Worm (Caenorhabditis elegans): ENCODE data around the gene F35B12.9.

F35B12.9 gene

ce11 chrV:11570169-11570651, 30.8 kb upstream of the F35B12.9 start, which contains the start of the genes nhr-101 and pms-2:
TSS of gene nhr-101 (plus strand) at chrV:11570476.
TSS of gene pms-2 (minus strand) at chrV:11570601.
- TF ChIP-seq pqm-1 (tag; optimal IDR thresholded peaks at IDR 0.05) (peak; percentile 11), R02D3.7 (tag; optimal IDR thresholded peaks at IDR 0.05) (no peak), mdl-1 (tag; optimal IDR thresholded peaks at IDR 0.05) (no peak), skn-1 (tag; optimal IDR thresholded peaks at IDR 0.05) (no peak), lin-15B (tag; optimal IDR thresholded peaks at IDR 0.05) (no peak), elt-2 (tag; optimal IDR thresholded peaks at IDR 0.05) (peak; percentile 19), nhr-43 (tag; optimal IDR thresholded peaks at IDR 0.05; ENCODE audit: poor library complexity, severe bottlenecking) (no peak), nhr-237 (tag; optimal IDR thresholded peaks at IDR 0.05) (no peak)

- TF ChIP-seq nhr-67 (tag; optimal IDR thresholded peaks at IDR 0.05) (no peak), ama-1 (optimal IDR thresholded peaks at IDR 0.05) (no peak), aly-2 (tag; optimal IDR thresholded peaks at IDR 0.05) (no peak), pha-4 (tag; optimal IDR thresholded peaks at IDR 0.05) (peak; percentile 95), nhr-43 (tag; optimal IDR thresholded peaks at IDR 0.05; ENCODE audit: poor library complexity, severe bottlenecking) (peak; percentile 99), lsy-12 (tag; optimal IDR thresholded peaks at IDR 0.05) (peak; percentile 95), ceh-16 (tag; optimal IDR thresholded peaks at IDR 0.05) (no peak), mdl-1 (tag; optimal IDR thresholded peaks at IDR 0.05) (peak; percentile 76), elt-1 (tag; optimal IDR thresholded peaks at IDR 0.05) (peak; percentile 50), tbx-2 (tag; optimal IDR thresholded peaks at IDR 0.05) (peak; percentile 87), nhr-12 (tag; optimal IDR thresholded peaks at IDR 0.05) (no peak), fkh-2 (tag; optimal IDR thresholded peaks at IDR 0.05) (no peak), sea-2 (GFP tag; optimal IDR thresholded peaks at IDR 0.05) (no peak), egl-27 (tag; optimal IDR thresholded peaks at IDR 0.05) (peak; percentile 72), lin-39 (tag; optimal IDR thresholded peaks at IDR 0.05) (no peak), nhr-25 (tag; optimal IDR thresholded peaks at IDR 0.05) (peak; percentile 94), pqm-1 (tag; optimal IDR thresholded peaks at IDR 0.05) (peak; percentile 99), ceh-82 (tag; optimal IDR thresholded peaks at IDR 0.05) (no peak), zag-1 (tag; optimal IDR thresholded peaks at IDR 0.05) (no peak), nfya-1 (tag; optimal IDR thresholded peaks at IDR 0.05; ENCODE audit: insufficient read depth) (peak; percentile 65), nhr-11 (tag; optimal IDR thresholded peaks at IDR 0.05) (no peak), ZK546.5 (tag; optimal IDR thresholded peaks at IDR 0.05) (no peak), egl-5 (tag; optimal IDR thresholded peaks at IDR 0.05) (no peak), ztf-11 (tag; optimal IDR thresholded peaks at IDR 0.05) (no peak), snpc-4 (tag; optimal IDR thresholded peaks at IDR 0.05) (no peak), ztf-4 (tag; optimal IDR thresholded peaks at IDR 0.05) (peak; percentile 52), fkh-10 (GFP tag; optimal IDR thresholded peaks at IDR 0.05) (no peak), nhr-77 (tag; optimal IDR thresholded peaks at IDR 0.05) (peak; percentile 31), fos-1 (tag; optimal IDR thresholded peaks at IDR 0.05) (peak; percentile 60), mml-1 (tag; optimal IDR thresholded peaks at IDR 0.05) (no peak), elt-2 (tag; optimal IDR thresholded peaks at IDR 0.05) (peak; percentile 99), nhr-28 (tag; optimal IDR thresholded peaks at IDR 0.05) (peak; percentile 48), eor-1 (tag; optimal IDR thresholded peaks at IDR 0.05) (no peak), daf-12 (tag; optimal IDR thresholded peaks at IDR 0.05) (no peak), nhr-237 (tag; optimal IDR thresholded peaks at IDR 0.05) (no peak), ceh-9 (tag; optimal IDR thresholded peaks at IDR 0.05) (no peak), unc-62 (GFP tag; optimal IDR thresholded peaks at IDR 0.05) (peak; percentile 22), ceh-28 (tag; optimal IDR thresholded peaks at IDR 0.05) (peak; percentile 52), R02D3.7 (tag; optimal IDR thresholded peaks at IDR 0.05) (peak; percentile 50), elt-3 (tag; optimal IDR thresholded peaks at IDR 0.05) (peak in 2 of 3 experiments; percentile 75 to 77), jun-1 (tag; optimal IDR thresholded peaks at IDR 0.05) (peak; percentile 91), lin-15B (tag; optimal IDR thresholded peaks at IDR 0.05) (peak; percentile 23), hmg-11 (tag; optimal IDR thresholded peaks at IDR 0.05) (no peak), skn-1 (tag; optimal IDR thresholded peaks at IDR 0.05) (peak; percentile 77), nhr-76 (tag; optimal IDR thresholded peaks at IDR 0.05) (peak; percentile 9), unc-39 (tag; optimal IDR thresholded peaks at IDR 0.05) (no peak), nhr-23 (tag; optimal IDR thresholded peaks at IDR 0.05) (peak; percentile 93)
Measured at ce11 chrV:11572803-11573490, 28.0 kb upstream of the F35B12.9 start, which contains the start of the genes H12C20.7 and nhr-68. TSS of gene H12C20.7 (minus strand) at chrV:11572990. TSS of gene nhr-68 (plus strand) at chrV:11573440.
